Worm (Caenorhabditis elegans) whole organism, young adult: ENCODE results near the gene srx-62.

ENCODE experiments used
- die-1 ChIP-seq: sonication (generic microtip); optimal IDR thresholded peaks from 2 replicates; lab custom pipeline; 2016; ENCODE audit warnings: missing genotype, mild to moderate bottlenecking, missing genetic modification characterization, missing compliant biosample characterization
- mes-4 ChIP-seq: sonication (generic microtip); optimal IDR thresholded peaks from 2 replicates; lab custom pipeline; 2016; ENCODE audit warnings: missing genotype, missing genetic modification characterization, missing compliant biosample characterization
- snpc-4 ChIP-seq, 5 experiments: fragments of 150-350 bp in 1 of 5; sonication (generic microtip) in 4 of 5; optimal IDR thresholded peaks; 2 replicates each; lab custom pipeline; 2014 to 2018; ENCODE audit warnings: missing genetic modification characterization in 5 of 5, missing biosample characterization in 3 of 5, antibody characterized with exemption in 2 of 5, mild to moderate bottlenecking in 2 of 5, missing compliant biosample characterization in 2 of 5, missing genotype in 2 of 5, moderate library complexity in 2 of 5, missing genetic modification reagents in 1 of 5
- xnd-1 ChIP-seq: sonication (generic microtip); optimal IDR thresholded peaks from 2 replicates; lab custom pipeline; 2016; ENCODE audit warnings: missing genotype, missing genetic modification reagents, missing genetic modification characterization, missing compliant biosample characterization

- no peak for TF ChIP-seq mes-4 (tag; lab: Kevin White, UChicago)
- TF ChIP-seq die-1 (tag; lab: Kevin White, UChicago) = no peak
- no peak for TF ChIP-seq snpc-4 (GFP tag; optimal IDR thresholded peaks at IDR 0.05; lab: Kevin White, UChicago)
- TF ChIP-seq snpc-4 (tag; optimal IDR thresholded peaks at IDR 0.05; lab: Kevin White, UChicago) = no peak
- TF ChIP-seq xnd-1 (tag; lab: Kevin White, UChicago) = no peak
Measured at ce11 chrV:3989070-3989469, 6.7 kb downstream of the srx-62 start, which contains the start of gene nlp-27.
